Worm (Caenorhabditis elegans): ENCODE data around the gene oxy-4.

DNA sequence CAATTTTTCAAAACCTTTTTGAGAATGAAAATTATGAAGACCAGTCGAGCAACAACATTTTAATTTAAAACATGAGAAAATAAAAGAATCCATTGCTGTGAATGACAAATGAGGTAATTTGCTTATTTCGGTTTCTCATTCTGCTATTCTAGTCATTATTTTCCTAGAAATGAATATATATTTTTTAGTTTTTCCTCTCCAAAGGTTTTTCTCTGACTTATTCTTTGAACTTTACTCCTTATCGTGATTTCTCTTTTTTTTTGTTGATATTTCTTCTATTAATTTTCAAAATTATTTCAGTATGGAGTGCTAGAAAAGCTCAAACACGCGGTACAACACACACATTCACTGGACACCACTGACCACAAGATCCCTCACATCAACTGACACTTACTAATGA lies 27.0 kb upstream of the oxy-4 start, which contains the start of gene pup-2:
- TF ChIP-seq mls-2 (tag; optimal IDR thresholded peaks at IDR 0.05) (no peak), nhr-76 (tag; optimal IDR thresholded peaks at IDR 0.05) (no peak), sptf-1 (tag; optimal IDR thresholded peaks at IDR 0.05) (no peak), unc-62 (GFP tag; optimal IDR thresholded peaks at IDR 0.05) (no peak), elt-3 (tag; optimal IDR thresholded peaks at IDR 0.05) (no peak), elt-1 (tag; optimal IDR thresholded peaks at IDR 0.05; ENCODE audit: borderline replicate concordance, insufficient read depth) (no peak), lin-32 (GFP tag; optimal IDR thresholded peaks at IDR 0.05) (no peak), ceh-39 (tag; optimal IDR thresholded peaks at IDR 0.05) (no peak), nhr-237 (tag; optimal IDR thresholded peaks at IDR 0.05) (no peak), nhr-28 (tag; optimal IDR thresholded peaks at IDR 0.05) (no peak)

All from whole organism, mixed stage, embryonic.